Fruit fly (Drosophila melanogaster) whole organism, embryonic: Measurements from ENCODE around the gene galla-2.

Experiments used
- BtbVII ChIP-seq: fragments of 200-800 bp; sonication (Bioruptor generic); optimal IDR thresholded peaks from 3 replicates; lab custom pipeline; 2017; ENCODE audit warnings: missing biosample characterization, mild to moderate bottlenecking, missing genetic modification characterization
- CG10267 ChIP-seq: fragments of 200-800 bp; sonication (Bioruptor generic); optimal IDR thresholded peaks from 2 replicates; lab custom pipeline; 2018; ENCODE audit warnings: missing biosample characterization, mild to moderate bottlenecking, missing genetic modification characterization, moderate library complexity
- CG10462 ChIP-seq: fragments of 200-800 bp; sonication (Bioruptor generic); optimal IDR thresholded peaks from 2 replicates; lab custom pipeline; 2016; ENCODE audit warnings: missing biosample characterization, missing genetic modification characterization
- CG10543 ChIP-seq: fragments of 200-800 bp; sonication (Bioruptor generic); optimal IDR thresholded peaks from 3 replicates; lab custom pipeline; 2017; ENCODE audit warnings: missing biosample characterization, mild to moderate bottlenecking, missing genetic modification characterization, moderate library complexity
- CG10654 ChIP-seq: fragments of 200-800 bp; sonication (Bioruptor generic); optimal IDR thresholded peaks from 2 replicates; lab custom pipeline; 2016; ENCODE audit warnings: missing biosample characterization, missing genetic modification characterization
- CG12391 ChIP-seq: fragments of 200-800 bp; sonication (Bioruptor generic); optimal IDR thresholded peaks from 3 replicates; lab custom pipeline; 2018; ENCODE audit warnings: missing biosample characterization, mild to moderate bottlenecking, missing genetic modification characterization, moderate library complexity
- CG12744 ChIP-seq: fragments of 200-800 bp; sonication (Bioruptor generic); optimal IDR thresholded peaks from 2 replicates; lab custom pipeline; 2016; ENCODE audit warnings: missing biosample characterization, missing genetic modification characterization
- CG13296 ChIP-seq: fragments of 200-800 bp; sonication (Bioruptor generic); optimal IDR thresholded peaks from 3 replicates; lab custom pipeline; 2018; ENCODE audit warnings: missing biosample characterization, mild to moderate bottlenecking, missing genetic modification characterization
- CG13894 ChIP-seq: fragments of 200-800 bp; sonication (Bioruptor generic); optimal IDR thresholded peaks from 3 replicates; lab custom pipeline; 2018; ENCODE audit warnings: missing biosample characterization, mild to moderate bottlenecking, missing genetic modification characterization, moderate library complexity
- CG14441 ChIP-seq: fragments of 200-800 bp; sonication (Bioruptor generic); IDR thresholded peaks from 2 replicates; pipeline ENCODE4 v1.3.6; 2022; ENCODE audit warnings: missing biosample characterization, missing genetic modification characterization
- CG15269 ChIP-seq: fragments of 200-800 bp; sonication (Bioruptor generic); optimal IDR thresholded peaks from 2 replicates; lab custom pipeline; 2018; ENCODE audit warnings: missing biosample characterization, mild to moderate bottlenecking, missing genetic modification characterization, moderate library complexity
- CG1602 ChIP-seq: fragments of 200-800 bp; sonication (Bioruptor generic); optimal IDR thresholded peaks from 3 replicates; lab custom pipeline; 2016; ENCODE audit warnings: missing biosample characterization, missing genetic modification characterization
- CG1603 ChIP-seq: fragments of 200-800 bp; sonication (Bioruptor generic); optimal IDR thresholded peaks from 2 replicates; lab custom pipeline; 2019; ENCODE audit warnings: missing biosample characterization, mild to moderate bottlenecking, missing genetic modification characterization, moderate library complexity
- CG17912 ChIP-seq: fragments of 200-800 bp; sonication (Bioruptor generic); optimal IDR thresholded peaks from 2 replicates; lab custom pipeline; 2018; ENCODE audit warnings: missing biosample characterization, mild to moderate bottlenecking, missing genetic modification characterization
- CG18599 ChIP-seq: fragments of 200-800 bp; sonication (Bioruptor generic); optimal IDR thresholded peaks from 3 replicates; lab custom pipeline; 2017; ENCODE audit warnings: missing biosample characterization, missing genetic modification characterization, mild to moderate bottlenecking, moderate library complexity, missing genetic modification reagents
- CG2712 ChIP-seq: fragments of 200-800 bp; optimal IDR thresholded peaks from 3 replicates; lab custom pipeline; 2019; ENCODE audit warnings: missing biosample characterization, mild to moderate bottlenecking, missing genetic modification characterization, moderate library complexity
- CG30403 ChIP-seq: fragments of 200-800 bp; sonication (Bioruptor generic); optimal IDR thresholded peaks from 3 replicates; lab custom pipeline; 2016; ENCODE audit warnings: missing biosample characterization, missing genetic modification characterization
- CG4404 ChIP-seq: fragments of 200-800 bp; sonication (Bioruptor generic); IDR thresholded peaks from 2 replicates; pipeline ENCODE4 v1.3.6; 2022; ENCODE audit warnings: missing biosample characterization, missing genetic modification characterization
- CG4707 ChIP-seq: fragments of 200-800 bp; sonication (Bioruptor generic); optimal IDR thresholded peaks from 2 replicates; lab custom pipeline; 2018; ENCODE audit warnings: missing biosample characterization, mild to moderate bottlenecking, missing genetic modification characterization, moderate library complexity
- CG9797 ChIP-seq: fragments of 200-800 bp; sonication (Bioruptor generic); optimal IDR thresholded peaks from 3 replicates; lab custom pipeline; 2018; ENCODE audit warnings: missing biosample characterization, mild to moderate bottlenecking, missing genetic modification characterization
- D ChIP-seq, 2 experiments: fragments of 200-800 bp in 1 of 2; fragments of >200 bp in 1 of 2; sonication (Bioruptor generic) in 1 of 2; optimal IDR thresholded peaks; 2 replicates in 1 of 2; 3 replicates in 1 of 2; lab custom pipeline; 2017; ENCODE audit warnings: mild to moderate bottlenecking in 1 of 2, missing biosample characterization in 1 of 2, missing genetic modification characterization in 1 of 2, missing genetic modification reagents in 1 of 2
- D19A ChIP-seq: fragments of 200-800 bp; optimal IDR thresholded peaks from 3 replicates; lab custom pipeline; 2019; ENCODE audit warnings: missing biosample characterization, mild to moderate bottlenecking, missing genetic modification characterization, moderate library complexity
- Doc3 ChIP-seq: fragments of 200-800 bp; sonication (Bioruptor generic); IDR thresholded peaks from 3 replicates; pipeline ENCODE4 v1.3.6; 2022; ENCODE audit warnings: missing biosample characterization, missing genetic modification characterization; ENCODE audit not compliant: partially characterized antibody
- Med ChIP-seq: fragments of 200-800 bp; sonication (Bioruptor generic); peaks from one replicate; lab custom pipeline; 2016; ENCODE audit warnings: missing biosample characterization, missing genetic modification characterization, mild to moderate bottlenecking, inconsistent platforms, moderate library complexity
- Mes4 ChIP-seq: fragments of 200-800 bp; sonication (Bioruptor generic); optimal IDR thresholded peaks from 2 replicates; lab custom pipeline; 2016; ENCODE audit warnings: missing biosample characterization, missing genetic modification characterization
- Oli ChIP-seq: fragments of 200-800 bp; sonication (Bioruptor generic); optimal IDR thresholded peaks from 2 replicates; lab custom pipeline; 2018; ENCODE audit warnings: missing biosample characterization, mild to moderate bottlenecking, missing genetic modification characterization, moderate library complexity
- Opbp ChIP-seq: fragments of 200-800 bp; sonication (Bioruptor generic); IDR thresholded peaks from 3 replicates; pipeline ENCODE4 v1.3.6; 2022; ENCODE audit warnings: missing biosample characterization, missing genetic modification characterization; ENCODE audit not compliant: partially characterized antibody
- Optix ChIP-seq: fragments of 200-800 bp; sonication (Bioruptor generic); IDR thresholded peaks from 3 replicates; pipeline ENCODE4 v1.3.6; 2022; ENCODE audit warnings: missing biosample characterization, missing genetic modification characterization
- Pdp1 ChIP-seq, 2 experiments: fragments of 200-800 bp; sonication (Bioruptor generic); optimal IDR thresholded peaks; 3 replicates each; lab custom pipeline; 2016; ENCODE audit warnings: missing biosample characterization in 2 of 2, missing genetic modification characterization in 2 of 2, mild to moderate bottlenecking in 1 of 2, moderate library complexity in 1 of 2
- Sox100B ChIP-seq: fragments of 200-800 bp; sonication (Bioruptor generic); optimal IDR thresholded peaks from 3 replicates; lab custom pipeline; 2018; ENCODE audit warnings: missing biosample characterization, mild to moderate bottlenecking, missing genetic modification characterization
- Ssrp ChIP-seq: fragments of 200-800 bp; sonication (Bioruptor generic); optimal IDR thresholded peaks from 2 replicates; lab custom pipeline; 2018; ENCODE audit warnings: missing biosample characterization, mild to moderate bottlenecking, missing genetic modification characterization, moderate library complexity
- Vsx1 ChIP-seq: fragments of 200-800 bp; sonication (Bioruptor generic); optimal IDR thresholded peaks from 2 replicates; lab custom pipeline; 2017; ENCODE audit warnings: missing biosample characterization, mild to moderate bottlenecking, missing genetic modification characterization, missing genetic modification reagents
- chif ChIP-seq, 2 experiments: fragments of 200-800 bp; sonication (Bioruptor generic); optimal IDR thresholded peaks; 3 replicates each; lab custom pipeline; 2016; ENCODE audit warnings: missing biosample characterization in 2 of 2, missing genetic modification characterization in 2 of 2
- crol ChIP-seq: fragments of 200-800 bp; sonication (Bioruptor generic); IDR thresholded peaks from 2 replicates; pipeline ENCODE4 v1.3.6; 2022; ENCODE audit warnings: missing biosample characterization, missing genetic modification characterization
- dmrt11E ChIP-seq: fragments of 200-800 bp; sonication (Bioruptor generic); optimal IDR thresholded peaks from 3 replicates; lab custom pipeline; 2018; ENCODE audit warnings: missing biosample characterization, mild to moderate bottlenecking, missing genetic modification characterization, moderate library complexity
- esg ChIP-seq: fragments of 200-800 bp; sonication (Bioruptor generic); conservative IDR thresholded peaks from 2 replicates; pipeline ENCODE4 v1.3.6; 2022; ENCODE audit warnings: missing biosample characterization, missing genetic modification characterization
- gce ChIP-seq: fragments of 200-800 bp; sonication (Bioruptor generic); IDR thresholded peaks from 3 replicates; pipeline ENCODE4 v1.3.6; 2022; ENCODE audit warnings: missing biosample characterization, missing genetic modification characterization
- grn ChIP-seq: fragments of 200-800 bp; sonication (Bioruptor generic); optimal IDR thresholded peaks from 3 replicates; lab custom pipeline; 2017; ENCODE audit warnings: missing biosample characterization, missing genetic modification characterization
- kni ChIP-seq: fragments of 200-800 bp; sonication (Bioruptor generic); optimal IDR thresholded peaks from 3 replicates; lab custom pipeline; 2017; ENCODE audit warnings: mild to moderate bottlenecking, missing biosample characterization, missing genetic modification reagents, missing genetic modification characterization
- nmo ChIP-seq: fragments of 200-800 bp; sonication (Bioruptor generic); optimal IDR thresholded peaks from 2 replicates; lab custom pipeline; 2018; ENCODE audit warnings: missing biosample characterization, mild to moderate bottlenecking, missing genetic modification characterization, moderate library complexity
- ro ChIP-seq: fragments of 200-800 bp; sonication (Bioruptor generic); IDR thresholded peaks from 2 replicates; pipeline ENCODE4 v1.3.6; 2022; ENCODE audit warnings: missing biosample characterization, missing genetic modification characterization
- salm ChIP-seq: fragments of 200-800 bp; sonication (Bioruptor generic); optimal IDR thresholded peaks from 2 replicates; lab custom pipeline; 2018; ENCODE audit warnings: missing biosample characterization, mild to moderate bottlenecking, missing genetic modification characterization
- sc ChIP-seq, 3 experiments: fragments of >200 bp in 2 of 3; fragments of 200-800 bp in 1 of 3; sonication (Bioruptor generic) in 1 of 3; optimal IDR thresholded peaks; 2 replicates in 2 of 3; 3 replicates in 1 of 3; lab custom pipeline; 2017; ENCODE audit warnings: mild to moderate bottlenecking in 1 of 3, missing biosample characterization in 1 of 3, missing genetic modification characterization in 1 of 3, missing genetic modification reagents in 1 of 3
- slbo ChIP-seq: fragments of 200-800 bp; sonication (Bioruptor generic); IDR thresholded peaks from 2 replicates; pipeline ENCODE4 v1.3.6; 2022; ENCODE audit warnings: missing biosample characterization, missing genetic modification characterization
- sob ChIP-seq: fragments of 200-800 bp; sonication (Bioruptor generic); IDR thresholded peaks from 2 replicates; pipeline ENCODE4 v1.3.6; 2022; ENCODE audit warnings: missing biosample characterization, missing genetic modification characterization
- stwl ChIP-seq: fragments of 200-800 bp; sonication (Bioruptor generic); optimal IDR thresholded peaks from 3 replicates; lab custom pipeline; 2018; ENCODE audit warnings: missing biosample characterization, mild to moderate bottlenecking, missing genetic modification characterization, moderate library complexity
- tna ChIP-seq: fragments of 200-800 bp; sonication (Bioruptor generic); IDR thresholded peaks from 2 replicates; pipeline ENCODE4 v1.3.6; 2022; ENCODE audit warnings: missing biosample characterization, missing genetic modification characterization; ENCODE audit not compliant: partially characterized antibody
- vvl ChIP-seq: fragments of 200-800 bp; sonication (Bioruptor generic); IDR thresholded peaks from 2 replicates; pipeline ENCODE4 v1.3.6; 2022; ENCODE audit warnings: missing biosample characterization, missing genetic modification characterization

The galla-2 gene

dm6 chr3L:10845758-10846157, 36.9 kb upstream of the galla-2 start (continued):
- TF ChIP-seq CG14441 (no peak), CG4404 (GFP tag; lab: Robert Waterston, UW) (no peak), CG10654 (GFP tag; lab: Kevin White, UChicago) (no peak), Med (GFP tag; lab: Kevin White, UChicago) (peak; percentile 51), BtbVII (GFP tag; lab: Kevin White, UChicago) (peak; percentile 32), vvl (GFP tag; lab: Robert Waterston, UW) (peak; percentile 37; the same call in 1 of the 2 replicates), CG13894 (tag; lab: Kevin White, UChicago) (peak; percentile 34), grn (GFP tag; lab: Kevin White, UChicago) (peak; percentile 90), crol (GFP tag; lab: Robert Waterston, UW) (peak; percentile 49; the same call in 1 of the 2 replicates), CG10267 (tag; lab: Kevin White, UChicago) (no peak), gce (GFP tag; lab: Robert Waterston, UW) (no peak), CG17912 (GFP tag; lab: Kevin White, UChicago) (no peak), Doc3 (no peak), tna (no peak), Opbp (no peak), CG13296 (GFP tag; lab: Kevin White, UChicago) (no peak), CG15269 (tag; lab: Kevin White, UChicago) (no peak), D19A (tag; lab: Kevin White, UChicago) (no peak), CG10543 (peak; percentile 21), Vsx1 (peak; percentile 7), CG12744 (GFP tag; lab: Kevin White, UChicago) (no peak), D (optimal IDR thresholded peaks at IDR 0.05; lab: Kevin White, UChicago) (no peak), D (GFP tag; optimal IDR thresholded peaks at IDR 0.05; lab: Kevin White, UChicago) (peak; percentile 6), esg (GFP tag; lab: Robert Waterston, UW) (no peak), kni (GFP tag; lab: Kevin White, UChicago) (peak; percentile 40), CG18599 (GFP tag; lab: Kevin White, UChicago) (peak; percentile 29), CG9797 (GFP tag; lab: Kevin White, UChicago) (no peak), Pdp1 (GFP tag; optimal IDR thresholded peaks at IDR 0.05; lab: Kevin White, UChicago) (peak in 1 of 2 experiments; percentile 61)

dm6 chr3L:10847790-10848492, 34.7 kb upstream of the galla-2 start:
- TF ChIP-seq slbo (GFP tag; lab: Robert Waterston, UW) (no peak), sc (optimal IDR thresholded peaks at IDR 0.05; lab: Kevin White, UChicago) (no peak), sc (GFP tag; optimal IDR thresholded peaks at IDR 0.05; lab: Kevin White, UChicago) (peak; percentile 24), Mes4 (GFP tag; lab: Kevin White, UChicago) (no peak), sob (GFP tag; lab: Robert Waterston, UW) (no peak), CG10462 (GFP tag; lab: Kevin White, UChicago) (peak; percentile 16), ro (no peak), Oli (peak; percentile 53), Ssrp (tag; lab: Kevin White, UChicago) (peak; percentile 28), Sox100B (GFP tag; lab: Kevin White, UChicago) (peak; percentile 42), CG4707 (GFP tag; lab: Kevin White, UChicago) (no peak), chif (GFP tag; optimal IDR thresholded peaks at IDR 0.05; lab: Kevin White, UChicago) (peak in 1 of 2 experiments; percentile 44), CG1603 (tag; lab: Kevin White, UChicago) (peak; percentile 32), stwl (tag; lab: Kevin White, UChicago) (peak; percentile 11), CG12391 (peak; percentile 67), dmrt11E (tag; lab: Kevin White, UChicago) (peak; percentile 87), Optix (GFP tag; lab: Robert Waterston, UW) (no peak), CG30403 (peak; percentile 37), salm (tag; lab: Kevin White, UChicago) (no peak), CG2712 (peak; percentile 78), nmo (GFP tag; lab: Kevin White, UChicago) (peak; percentile 20), CG1602 (GFP tag; lab: Kevin White, UChicago) (peak; percentile 8)
